Worm (Caenorhabditis elegans) whole organism, mixed stage, embryonic: ENCODE results near the gene ceh-18.

Source experiments
- elt-1 ChIP-seq: sonication (generic microtip); optimal IDR thresholded peaks from 2 replicates; lab custom pipeline; 2017; ENCODE audit warnings: missing genetic modification characterization, mild to moderate bottlenecking, missing compliant biosample characterization, antibody characterized with exemption, moderate library complexity, borderline replicate concordance; ENCODE audit not compliant: insufficient read depth
- nhr-76 ChIP-seq: sonication (generic microtip); optimal IDR thresholded peaks from 2 replicates; lab custom pipeline; 2017; ENCODE audit warnings: missing biosample characterization, missing genetic modification characterization
- snpc-4 ChIP-seq: fragments of 150-350 bp; optimal IDR thresholded peaks from 2 replicates; lab custom pipeline; 2014; ENCODE audit warnings: missing biosample characterization, missing genetic modification characterization

ce11 chrX:3802743-3803142 is 54.9 kb downstream of the ceh-18 start:
- no peak for TF ChIP-seq elt-1 (tag; lab: Kevin White, UChicago)
- TF ChIP-seq snpc-4 (tag; lab: Kevin White, UChicago): no peak
- TF ChIP-seq nhr-76: no peak
